Fruit fly (Drosophila melanogaster) whole organism, pupa: Measurements from ENCODE around the gene RpL28.

ENCODE experiments used
- CG10348 ChIP-seq: fragments of 200-800 bp; sonication (Bioruptor generic); IDR thresholded peaks from 2 replicates; pipeline ENCODE4 v1.3.6; 2022; ENCODE audit warnings: missing biosample characterization, missing genetic modification characterization
- CG12605 ChIP-seq: fragments of 200-800 bp; sonication (Bioruptor generic); IDR thresholded peaks from 2 replicates; pipeline ENCODE4 v1.3.6; 2022; ENCODE audit warnings: missing biosample characterization, missing genetic modification characterization
- CG13204 ChIP-seq: fragments of 200-800 bp; sonication (Bioruptor generic); optimal IDR thresholded peaks from 2 replicates; lab custom pipeline; 2018; ENCODE audit warnings: missing biosample characterization, mild to moderate bottlenecking, missing genetic modification characterization, moderate library complexity
- CG14655 ChIP-seq: fragments of 200-800 bp; sonication (Bioruptor generic); optimal IDR thresholded peaks from 3 replicates; lab custom pipeline; 2017; ENCODE audit warnings: mild to moderate bottlenecking, missing biosample characterization, missing genetic modification reagents, missing genetic modification characterization
- CG15710 ChIP-seq: fragments of 200-800 bp; sonication (Bioruptor generic); optimal IDR thresholded peaks from 2 replicates; lab custom pipeline; 2018; ENCODE audit warnings: missing biosample characterization, mild to moderate bottlenecking, missing genetic modification characterization, moderate library complexity
- CG17806 ChIP-seq: fragments of 200-800 bp; sonication (Bioruptor generic); optimal IDR thresholded peaks from 2 replicates; lab custom pipeline; 2018; ENCODE audit warnings: missing biosample characterization, mild to moderate bottlenecking, missing genetic modification characterization, moderate library complexity
- CG32121 ChIP-seq: fragments of 200-800 bp; sonication (Bioruptor generic); IDR thresholded peaks from 2 replicates; pipeline ENCODE4 v1.3.6; 2022; ENCODE audit warnings: missing biosample characterization, missing genetic modification characterization
- CG34367 ChIP-seq: fragments of 200-800 bp; sonication (Bioruptor generic); optimal IDR thresholded peaks from 2 replicates; lab custom pipeline; 2018; ENCODE audit warnings: missing biosample characterization, mild to moderate bottlenecking, missing genetic modification characterization
- CG4496 ChIP-seq: fragments of 200-800 bp; sonication (Bioruptor generic); IDR thresholded peaks from 3 replicates; pipeline ENCODE4 v1.3.6; 2022; ENCODE audit warnings: missing biosample characterization, missing genetic modification characterization
- CG8159 ChIP-seq: fragments of 200-800 bp; sonication (Bioruptor generic); optimal IDR thresholded peaks from 3 replicates; lab custom pipeline; 2018; ENCODE audit warnings: missing biosample characterization, mild to moderate bottlenecking, missing genetic modification characterization, moderate library complexity
- CG8301 ChIP-seq: fragments of 200-800 bp; sonication (Bioruptor generic); optimal IDR thresholded peaks from 2 replicates; lab custom pipeline; 2018; ENCODE audit warnings: missing biosample characterization, mild to moderate bottlenecking, missing genetic modification characterization
- CG9948 ChIP-seq: fragments of 200-800 bp; sonication (Bioruptor generic); optimal IDR thresholded peaks from 2 replicates; lab custom pipeline; 2018; ENCODE audit warnings: missing biosample characterization, mild to moderate bottlenecking, missing genetic modification characterization, moderate library complexity
- D1 ChIP-seq: fragments of 200-800 bp; sonication (Bioruptor generic); optimal IDR thresholded peaks from 2 replicates; lab custom pipeline; 2018; ENCODE audit warnings: missing biosample characterization, mild to moderate bottlenecking, missing genetic modification characterization, moderate library complexity
- EcR ChIP-seq: fragments of 200-800 bp; sonication (Bioruptor generic); optimal IDR thresholded peaks from 3 replicates; lab custom pipeline; 2019; ENCODE audit warnings: missing biosample characterization, missing genetic modification characterization, mild to moderate bottlenecking, moderate library complexity, missing genetic modification reagents
- Ets98B ChIP-seq: fragments of 200-800 bp; sonication (Bioruptor generic); IDR thresholded peaks from 2 replicates; pipeline ENCODE4 v1.3.6; 2022; ENCODE audit warnings: missing biosample characterization, missing genetic modification characterization
- Pif1A ChIP-seq: fragments of 200-800 bp; sonication (Bioruptor generic); optimal IDR thresholded peaks from 3 replicates; lab custom pipeline; 2016; ENCODE audit warnings: missing biosample characterization, missing genetic modification characterization
- Pif1B ChIP-seq: fragments of 200-800 bp; sonication (Bioruptor generic); optimal IDR thresholded peaks from 3 replicates; lab custom pipeline; 2016; ENCODE audit warnings: missing biosample characterization, missing genetic modification characterization
- Snoo ChIP-seq: fragments of 200-800 bp; sonication (Bioruptor generic); optimal IDR thresholded peaks from 3 replicates; lab custom pipeline; 2017; ENCODE audit warnings: missing biosample characterization, mild to moderate bottlenecking, missing genetic modification characterization, inconsistent platforms
- fd96Ca ChIP-seq: fragments of 200-800 bp; sonication (Bioruptor generic); IDR thresholded peaks from 3 replicates; pipeline ENCODE4 v1.3.6; 2022; ENCODE audit warnings: missing biosample characterization, missing genetic modification characterization
- gl ChIP-seq: fragments of 200-800 bp; sonication (Bioruptor generic); optimal IDR thresholded peaks from 2 replicates; lab custom pipeline; 2018; ENCODE audit warnings: missing biosample characterization, mild to moderate bottlenecking, missing genetic modification characterization
- rn ChIP-seq: fragments of 200-800 bp; sonication (Bioruptor generic); IDR thresholded peaks from 2 replicates; pipeline ENCODE4 v1.3.6; 2022; ENCODE audit warnings: missing biosample characterization, missing genetic modification characterization

The RpL28 gene

DNA sequence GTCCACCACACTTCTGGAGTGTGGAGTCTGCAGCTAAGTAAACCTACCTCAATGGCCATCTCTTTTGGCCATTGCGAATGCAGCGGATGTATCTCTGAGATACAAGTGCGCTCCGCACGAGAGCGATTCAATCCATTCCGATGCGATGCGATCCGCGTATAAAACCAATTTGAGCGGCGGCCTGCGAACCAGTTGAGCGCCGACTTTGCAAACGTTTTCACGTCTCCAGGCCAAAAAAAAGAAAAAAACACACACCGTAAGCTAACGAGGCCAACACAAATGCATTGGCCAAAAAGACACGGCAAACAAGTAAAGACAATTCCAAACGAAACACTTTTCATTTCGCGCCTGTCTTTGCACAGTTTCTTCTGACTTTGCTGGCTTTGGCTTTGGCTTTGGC, 34.9 kb upstream of the RpL28 start, which contains the start of gene ckd:
Gene ckd, plus strand, starts transcription at position 189 of the 400 bp plus-strand sequence.
- TF ChIP-seq Ets98B (GFP tag; lab: Robert Waterston, UW) (peak; percentile 33; the same call in 1 of the 2 replicates), CG10348 (no peak), Snoo (tag; lab: Kevin White, UChicago) (no peak), CG9948 (tag; lab: Kevin White, UChicago) (no peak), CG13204 (peak; percentile 56), CG34367 (tag; lab: Kevin White, UChicago) (no peak), CG8159 (tag; lab: Kevin White, UChicago) (no peak), Pif1A (GFP tag; lab: Kevin White, UChicago) (no peak), CG8301 (tag; lab: Kevin White, UChicago) (no peak), CG4496 (GFP tag; lab: Robert Waterston, UW) (0 out of 3 replicates have a peak, but pooled peaks have one; percentile 9), CG12605 (GFP tag; lab: Robert Waterston, UW) (no peak), EcR (GFP tag; lab: Kevin White, UChicago) (peak; percentile 29), fd96Ca (GFP tag; lab: Robert Waterston, UW) (no peak), CG17806 (tag; lab: Kevin White, UChicago) (no peak), Pif1B (GFP tag; lab: Kevin White, UChicago) (peak; percentile 38), CG15710 (tag; lab: Kevin White, UChicago) (no peak), CG32121 (GFP tag; lab: Robert Waterston, UW) (no peak), rn (GFP tag; lab: Robert Waterston, UW) (no peak)

DNA sequence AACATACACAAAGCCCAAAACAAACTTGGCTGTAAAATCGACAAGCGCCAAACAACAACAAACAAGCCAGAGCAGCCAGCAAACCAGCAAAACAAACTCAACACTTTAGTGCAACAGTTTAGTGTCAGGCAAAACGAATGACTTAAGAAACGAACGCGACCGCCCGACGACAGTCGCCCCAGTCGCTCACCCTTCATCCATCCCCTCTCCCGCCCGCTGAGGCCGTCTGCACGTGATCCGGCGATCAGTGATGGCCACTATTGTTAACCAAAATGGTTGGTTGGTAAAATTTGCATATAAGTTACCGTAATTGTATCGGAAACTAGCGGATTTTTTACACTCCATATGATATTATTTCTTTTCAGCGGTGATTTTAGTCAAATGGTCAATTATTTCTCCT, 30.9 kb upstream of the RpL28 start:
- no peak for TF ChIP-seq CG12605 (GFP tag; lab: Robert Waterston, UW)
- no peak for TF ChIP-seq Pif1B (GFP tag; lab: Kevin White, UChicago)
- no peak for TF ChIP-seq rn (GFP tag; lab: Robert Waterston, UW)
- peak; percentile 12; the same call in 1 of the 2 replicates for TF ChIP-seq Ets98B (GFP tag; lab: Robert Waterston, UW)
- TF ChIP-seq CG15710 (tag; lab: Kevin White, UChicago) = no peak
- peak; percentile 68 for TF ChIP-seq CG13204
- no peak for TF ChIP-seq gl (tag; lab: Kevin White, UChicago)
- TF ChIP-seq CG34367 (tag; lab: Kevin White, UChicago) = no peak
- TF ChIP-seq Snoo (tag; lab: Kevin White, UChicago) = no peak
- TF ChIP-seq D1 (tag; lab: Kevin White, UChicago) = no peak
- TF ChIP-seq Pif1A (GFP tag; lab: Kevin White, UChicago) = no peak

DNA sequence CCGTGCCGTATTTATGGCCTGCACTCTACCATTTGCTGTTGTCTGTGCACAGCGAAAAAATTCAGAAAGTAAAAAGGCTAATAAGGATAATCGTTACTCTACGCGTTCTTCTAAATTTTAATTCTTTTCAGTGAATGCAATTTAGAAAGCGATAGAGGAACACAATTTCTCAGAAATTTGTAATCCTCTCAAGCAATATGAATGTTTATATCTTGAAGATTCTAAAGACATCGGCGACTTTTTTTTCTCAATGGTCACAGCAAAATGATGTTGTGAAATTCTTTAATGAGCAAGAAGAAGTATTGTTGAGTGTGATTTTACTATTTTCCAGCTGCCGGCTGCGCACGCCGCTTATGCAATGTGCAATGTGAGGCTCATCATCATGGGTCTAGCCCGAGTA, 30.1 kb upstream of the RpL28 start:
- TF ChIP-seq CG8301 (tag; lab: Kevin White, UChicago) (peak; percentile 7), CG15710 (tag; lab: Kevin White, UChicago) (peak; percentile 13), CG8159 (tag; lab: Kevin White, UChicago) (no peak), CG9948 (tag; lab: Kevin White, UChicago) (peak; percentile 11), Snoo (tag; lab: Kevin White, UChicago) (no peak), CG17806 (tag; lab: Kevin White, UChicago) (peak; percentile 5), CG12605 (GFP tag; lab: Robert Waterston, UW) (no peak), EcR (GFP tag; lab: Kevin White, UChicago) (no peak), D1 (tag; lab: Kevin White, UChicago) (no peak), Pif1B (GFP tag; lab: Kevin White, UChicago) (no peak), Ets98B (GFP tag; lab: Robert Waterston, UW) (peak; percentile 16; the same call in 1 of the 2 replicates), Pif1A (GFP tag; lab: Kevin White, UChicago) (peak; percentile 37), CG34367 (tag; lab: Kevin White, UChicago) (no peak), CG32121 (GFP tag; lab: Robert Waterston, UW) (peak; percentile 32; the same call in 1 of the 2 replicates), CG14655 (GFP tag; lab: Kevin White, UChicago) (peak; percentile 27)

DNA sequence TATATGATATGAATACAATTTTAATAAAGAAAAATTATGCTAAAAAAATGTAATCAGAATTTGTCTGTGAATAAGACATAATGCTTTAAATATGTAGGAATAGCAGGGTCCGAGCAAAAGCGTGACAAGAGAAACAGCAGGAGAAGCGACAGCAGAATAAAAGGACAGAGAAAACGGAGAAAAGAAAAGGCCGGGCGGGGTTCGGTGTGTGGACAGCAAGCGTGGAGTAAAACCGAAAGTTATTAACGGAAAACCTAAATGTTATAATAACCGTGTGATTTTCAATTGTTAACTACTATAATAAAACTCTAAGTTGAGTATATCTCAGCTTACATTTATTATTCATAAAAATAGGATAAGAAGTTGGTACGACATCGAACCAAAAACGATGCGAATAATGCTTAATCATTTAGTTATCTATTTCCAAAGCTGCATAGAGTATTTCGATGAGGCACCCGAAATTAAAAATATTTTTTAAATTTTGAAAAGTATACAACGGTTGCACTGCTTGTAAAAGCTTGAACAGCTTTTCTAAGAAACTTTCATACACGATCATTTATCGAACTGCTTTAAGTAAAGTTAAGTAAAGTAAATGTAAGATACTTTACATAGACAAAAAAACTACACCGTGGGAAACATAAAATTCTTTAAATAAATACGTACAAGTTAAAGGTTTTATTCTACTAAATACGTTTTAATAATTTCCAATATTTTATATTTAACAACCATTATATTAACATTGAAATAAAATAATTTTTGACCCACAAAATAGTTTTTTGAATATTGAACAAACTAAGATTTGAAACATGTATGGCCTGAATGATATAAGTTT, 29.1 kb upstream of the RpL28 start:
- TF ChIP-seq CG12605 (GFP tag; lab: Robert Waterston, UW) (0 out of 2 replicates have a peak, but pooled peaks have one; percentile 20), CG32121 (GFP tag; lab: Robert Waterston, UW) (0 out of 2 replicates have a peak, but pooled peaks have one; percentile 10), CG10348 (no peak), CG8301 (tag; lab: Kevin White, UChicago) (peak; percentile 9), CG9948 (tag; lab: Kevin White, UChicago) (peak; percentile 0)

DNA sequence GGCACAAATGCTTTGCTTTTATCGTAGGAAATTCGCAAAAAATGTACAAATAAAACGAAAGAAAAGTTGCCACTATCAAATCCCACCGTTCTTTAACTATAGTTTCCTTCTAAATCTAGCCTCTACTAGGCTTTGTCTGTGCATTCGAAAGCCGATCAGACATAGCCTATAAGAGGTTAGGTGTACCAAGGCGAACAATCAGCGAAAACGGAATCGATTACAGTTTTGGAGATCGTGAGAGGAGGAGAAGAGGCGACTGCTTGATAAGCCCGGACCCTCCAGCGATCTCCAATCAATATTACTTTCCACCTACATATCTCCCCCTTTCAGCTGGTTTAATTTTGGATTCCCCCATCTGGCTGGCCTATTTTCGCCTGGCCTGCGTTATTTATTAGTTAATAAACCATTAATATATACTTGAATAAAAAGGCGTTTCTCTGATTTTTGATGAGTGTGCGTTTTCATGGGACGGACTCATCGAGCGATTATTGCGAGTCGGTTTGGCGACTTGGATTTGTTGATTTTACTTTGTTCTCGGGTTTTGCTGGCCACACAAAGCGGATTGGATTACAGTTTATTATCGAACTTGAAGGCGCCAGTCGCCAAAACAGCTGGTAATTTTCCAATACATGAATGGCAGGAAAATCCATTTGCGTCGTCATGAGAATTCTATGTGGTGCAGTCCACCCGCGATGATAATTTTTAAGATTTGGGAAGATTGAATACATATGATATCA, 28.3 kb upstream of the RpL28 start:
- TF ChIP-seq gl (tag; lab: Kevin White, UChicago) (no peak), CG14655 (GFP tag; lab: Kevin White, UChicago) (no peak), D1 (tag; lab: Kevin White, UChicago) (no peak), Pif1B (GFP tag; lab: Kevin White, UChicago) (no peak), EcR (GFP tag; lab: Kevin White, UChicago) (no peak), CG32121 (GFP tag; lab: Robert Waterston, UW) (no peak), CG9948 (tag; lab: Kevin White, UChicago) (no peak), CG13204 (no peak), fd96Ca (GFP tag; lab: Robert Waterston, UW) (no peak), rn (GFP tag; lab: Robert Waterston, UW) (no peak), CG12605 (GFP tag; lab: Robert Waterston, UW) (no peak), CG8159 (tag; lab: Kevin White, UChicago) (no peak), CG34367 (tag; lab: Kevin White, UChicago) (no peak), CG8301 (tag; lab: Kevin White, UChicago) (no peak)
